Worm (Caenorhabditis elegans) whole organism, L3 larva: ENCODE data around the gene abf-4.
"Not testable (repeated sequence)": the region's sequence is repeated elsewhere in the genome, so short reads cannot be mapped to it uniquely, and the experiment has no call there.

Experiments used
- R02D3.7 ChIP-seq: fragments of 150-350 bp; optimal IDR thresholded peaks from 2 replicates; lab custom pipeline; 2014; ENCODE audit warnings: missing biosample characterization, missing genetic modification characterization
- ZK546.5 ChIP-seq: sonication (generic microtip); optimal IDR thresholded peaks from 2 replicates; lab custom pipeline; 2017; ENCODE audit warnings: missing biosample characterization, missing genetic modification characterization
- aly-2 ChIP-seq: fragments of 150-350 bp; optimal IDR thresholded peaks from 2 replicates; lab custom pipeline; 2014; ENCODE audit warnings: missing biosample characterization, missing genetic modification characterization
- ceh-28 ChIP-seq: fragments of 150-350 bp; optimal IDR thresholded peaks from 2 replicates; lab custom pipeline; 2014; ENCODE audit warnings: missing biosample characterization, missing genetic modification reagents, missing genetic modification characterization
- ceh-9 ChIP-seq: sonication (generic microtip); optimal IDR thresholded peaks from 2 replicates; lab custom pipeline; 2018; ENCODE audit warnings: missing biosample characterization, missing genetic modification characterization
- egl-27 ChIP-seq: sonication (generic microtip); optimal IDR thresholded peaks from 4 replicates; lab custom pipeline; 2017; ENCODE audit warnings: missing biosample characterization, missing genetic modification reagents, missing genetic modification characterization
- egl-5 ChIP-seq: fragments of 150-350 bp; optimal IDR thresholded peaks from 2 replicates; lab custom pipeline; 2017; ENCODE audit warnings: missing biosample characterization, missing genetic modification reagents, missing genetic modification characterization, inconsistent platforms
- elt-1 ChIP-seq: fragments of 150-350 bp; optimal IDR thresholded peaks from 2 replicates; lab custom pipeline; 2014; ENCODE audit warnings: missing biosample characterization, missing genetic modification characterization
- elt-2 ChIP-seq: sonication (generic microtip); optimal IDR thresholded peaks from 2 replicates; lab custom pipeline; 2016; ENCODE audit warnings: missing genetic modification reagents, mild to moderate bottlenecking, missing genetic modification characterization, missing compliant biosample characterization
- eor-1 ChIP-seq, 2 experiments: fragments of 150-350 bp; optimal IDR thresholded peaks; 2 replicates each; lab custom pipeline; 2014 to 2018; ENCODE audit warnings: missing biosample characterization in 2 of 2, missing genetic modification characterization in 2 of 2
- fkh-10 ChIP-seq: sonication (generic microtip); optimal IDR thresholded peaks from 2 replicates; lab custom pipeline; 2017; ENCODE audit warnings: missing biosample characterization, missing genetic modification reagents, missing genetic modification characterization
- fkh-2 ChIP-seq: fragments of 150-350 bp; optimal IDR thresholded peaks from 2 replicates; lab custom pipeline; 2014; ENCODE audit warnings: missing biosample characterization, missing genetic modification reagents, missing genetic modification characterization
- jun-1 ChIP-seq: fragments of 150-350 bp; optimal IDR thresholded peaks from 2 replicates; lab custom pipeline; 2014; ENCODE audit warnings: missing biosample characterization, missing genetic modification reagents, missing genetic modification characterization
- lin-15B ChIP-seq: fragments of 150-350 bp; optimal IDR thresholded peaks from 2 replicates; lab custom pipeline; 2014; ENCODE audit warnings: missing biosample characterization, missing genetic modification characterization
- lin-39 ChIP-seq: fragments of 150-350 bp; optimal IDR thresholded peaks from 2 replicates; lab custom pipeline; 2018; ENCODE audit warnings: missing biosample characterization, missing genetic modification reagents, missing genetic modification characterization
- mdl-1 ChIP-seq: fragments of 150-350 bp; optimal IDR thresholded peaks from 2 replicates; lab custom pipeline; 2014; ENCODE audit warnings: missing biosample characterization, missing genetic modification characterization
- mml-1 ChIP-seq: fragments of 150-350 bp; sonication (generic microtip); optimal IDR thresholded peaks from 3 replicates; lab custom pipeline; 2014; ENCODE audit warnings: missing biosample characterization, missing genetic modification characterization
- nfya-1 ChIP-seq: sonication (generic microtip); optimal IDR thresholded peaks from 2 replicates; lab custom pipeline; 2017; ENCODE audit warnings: missing genetic modification characterization, mild to moderate bottlenecking, missing compliant biosample characterization, antibody characterized with exemption, moderate library complexity; ENCODE audit not compliant: insufficient read depth
- nhr-12 ChIP-seq: fragments of 150-350 bp; optimal IDR thresholded peaks from 2 replicates; lab custom pipeline; 2014; ENCODE audit warnings: missing biosample characterization, missing genetic modification characterization
- nhr-23 ChIP-seq: fragments of 150-350 bp; optimal IDR thresholded peaks from 2 replicates; lab custom pipeline; 2014; ENCODE audit warnings: missing biosample characterization, missing genetic modification reagents, missing genetic modification characterization
- nhr-237 ChIP-seq: fragments of 150-350 bp; optimal IDR thresholded peaks from 2 replicates; lab custom pipeline; 2014; ENCODE audit warnings: missing biosample characterization, missing genetic modification characterization
- nhr-28 ChIP-seq: fragments of 150-350 bp; optimal IDR thresholded peaks from 2 replicates; lab custom pipeline; 2014; ENCODE audit warnings: missing biosample characterization, missing genetic modification characterization
- nhr-43 ChIP-seq: sonication (generic microtip); optimal IDR thresholded peaks from 2 replicates; lab custom pipeline; 2016; ENCODE audit warnings: mild to moderate bottlenecking, missing genetic modification characterization, missing compliant biosample characterization; ENCODE audit not compliant: poor library complexity, severe bottlenecking
- pha-4 ChIP-seq: fragments of 150-350 bp; optimal IDR thresholded peaks from 2 replicates; lab custom pipeline; 2014; ENCODE audit warnings: missing biosample characterization, missing genetic modification reagents, missing genetic modification characterization
- skn-1 ChIP-seq: fragments of 150-350 bp; optimal IDR thresholded peaks from 2 replicates; lab custom pipeline; 2014; ENCODE audit warnings: missing biosample characterization, missing genetic modification characterization
- snpc-4 ChIP-seq: fragments of 150-350 bp; optimal IDR thresholded peaks from 2 replicates; lab custom pipeline; 2014; ENCODE audit warnings: missing biosample characterization, missing genetic modification characterization
- unc-62 ChIP-seq: fragments of 150-350 bp; sonication (generic microtip); optimal IDR thresholded peaks from 4 replicates; lab custom pipeline; 2014; ENCODE audit warnings: missing biosample characterization, missing genetic modification reagents, missing genetic modification characterization
- ztf-11 ChIP-seq: fragments of 150-350 bp; optimal IDR thresholded peaks from 2 replicates; lab custom pipeline; 2014; ENCODE audit warnings: missing biosample characterization, missing genetic modification characterization
- ztf-4 ChIP-seq: fragments of 150-350 bp; optimal IDR thresholded peaks from 2 replicates; lab custom pipeline; 2014; ENCODE audit warnings: missing biosample characterization, missing genetic modification characterization

Gene abf-4

DNA sequence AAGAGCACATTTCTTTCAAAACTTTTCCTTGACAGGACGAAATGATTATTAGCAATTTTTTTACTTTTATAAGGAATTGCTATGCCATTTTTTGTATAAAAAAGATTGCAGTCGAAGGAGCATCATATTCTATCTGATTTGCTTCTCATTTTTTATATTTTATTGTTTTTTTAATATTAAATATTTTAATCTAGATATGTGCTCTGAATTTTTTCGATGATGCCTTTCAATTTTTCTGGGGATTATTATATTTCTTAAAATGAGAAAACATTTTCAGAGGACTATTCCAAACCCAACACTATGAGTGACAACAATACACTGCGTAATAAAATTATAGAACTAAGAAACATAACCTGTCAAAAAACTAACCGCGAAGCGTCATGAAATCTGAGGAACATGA, 10.8 kb upstream of the abf-4 start, which contains the start of gene F26F2.4:
Gene F26F2.4 (plus strand): TSS at position 301 of the 400 bp plus-strand sequence.
- not testable (repeated sequence) for TF ChIP-seq mdl-1; nhr-43 (tag; lab: Kevin White, UChicago); R02D3.7 (tag; lab: Kevin White, UChicago)

DNA sequence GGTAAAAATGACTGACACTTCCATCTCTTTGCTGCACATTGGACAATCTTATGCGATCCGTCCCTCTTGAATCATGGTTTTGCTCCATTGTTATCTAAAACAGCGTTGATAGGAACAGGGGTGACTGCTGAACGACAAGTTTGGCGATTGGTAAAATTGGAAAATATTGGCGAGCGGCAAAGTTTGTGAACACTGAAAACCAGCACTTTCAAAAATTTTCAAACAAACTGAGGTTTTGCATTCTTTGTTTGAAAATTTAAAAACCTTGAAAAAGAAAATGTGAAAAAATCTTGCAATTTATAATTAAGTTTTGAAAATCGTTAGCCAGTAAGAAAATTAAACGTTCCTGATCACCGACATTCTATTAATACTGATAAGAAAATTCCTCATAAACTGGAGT, 8.3 kb upstream of the abf-4 start, which contains the start of gene F26F2.3:
Gene F26F2.3 (minus strand): TSS at position 101 of the 400 bp plus-strand sequence.
- TF ChIP-seq unc-62 (GFP tag; lab: Kevin White, UChicago) (no peak), egl-27 (tag; lab: Kevin White, UChicago) (no peak), lin-39 (tag; lab: Kevin White, UChicago) (no peak), nhr-12 (tag; lab: Kevin White, UChicago) (no peak), fkh-2 (tag; lab: Kevin White, UChicago) (no peak), elt-1 (tag; lab: Kevin White, UChicago) (no peak)

DNA sequence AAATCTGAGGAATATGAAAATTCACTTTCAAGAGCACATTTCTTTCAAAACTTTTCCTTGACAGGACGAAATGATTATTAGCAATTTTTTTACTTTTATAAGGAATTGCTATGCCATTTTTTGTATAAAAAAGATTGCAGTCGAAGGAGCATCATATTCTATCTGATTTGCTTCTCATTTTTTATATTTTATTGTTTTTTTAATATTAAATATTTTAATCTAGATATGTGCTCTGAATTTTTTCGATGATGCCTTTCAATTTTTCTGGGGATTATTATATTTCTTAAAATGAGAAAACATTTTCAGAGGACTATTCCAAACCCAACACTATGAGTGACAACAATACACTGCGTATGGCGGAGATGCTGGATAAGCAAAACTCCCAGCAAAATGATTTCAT, 5.9 kb upstream of the abf-4 start, which contains the start of gene F26F2.13:
Gene F26F2.13 (plus strand): TSS at position 301 of the 400 bp plus-strand sequence.
- not testable (repeated sequence) for TF ChIP-seq unc-62 (GFP tag; lab: Kevin White, UChicago); nhr-28 (tag; lab: Kevin White, UChicago); snpc-4 (tag; lab: Kevin White, UChicago)
- TF ChIP-seq, all 47 proteins: peak for 0; not testable (repeated sequence) for 47

DNA sequence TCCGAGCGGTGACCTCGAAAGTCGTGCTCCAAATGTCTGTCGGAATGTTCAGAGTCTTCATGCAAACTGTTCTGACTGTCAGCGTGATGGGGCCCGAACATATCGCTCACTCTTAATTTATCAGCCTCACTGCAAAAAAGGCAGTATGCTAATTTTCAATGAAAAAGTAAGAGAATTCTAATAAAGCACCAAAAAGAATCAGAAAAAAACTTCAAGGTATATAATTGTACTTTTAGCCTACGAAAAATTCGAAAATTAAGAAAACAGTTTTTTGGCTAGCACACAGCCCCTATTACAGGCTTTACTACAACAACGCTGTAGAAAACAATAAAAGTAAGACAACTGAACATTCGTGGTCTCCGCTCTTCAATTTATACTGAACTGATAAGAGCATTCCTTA, 3.6 kb upstream of the abf-4 start, which contains the start of gene F26F2.1:
Gene F26F2.1 (minus strand): TSS at position 101 of the 400 bp plus-strand sequence.
- TF ChIP-seq nhr-237 (tag; lab: Kevin White, UChicago) (no peak), fkh-2 (tag; lab: Kevin White, UChicago) (no peak), nfya-1 (tag; lab: Kevin White, UChicago) (no peak), egl-27 (tag; lab: Kevin White, UChicago) (no peak)

DNA sequence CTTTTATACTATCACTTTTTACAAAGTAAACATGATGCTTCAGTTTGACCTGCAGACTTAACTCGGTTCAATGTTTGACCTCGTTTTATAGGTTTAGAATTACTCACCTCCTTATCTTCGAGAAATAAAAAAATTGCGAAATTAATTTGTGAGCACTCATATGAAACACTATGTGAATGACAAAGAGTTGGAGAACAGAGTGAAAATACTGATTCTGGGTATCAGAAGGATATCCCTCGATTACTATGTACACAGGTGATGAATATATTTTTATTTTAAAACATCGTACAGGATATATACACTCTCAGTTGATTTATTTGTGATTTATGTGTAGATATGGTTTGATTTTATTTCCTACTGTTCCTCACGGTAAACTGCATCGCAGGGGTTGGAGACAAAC, 1.9 kb downstream of the abf-4 start, which contains the start of gene Y38H6C.23:
Gene Y38H6C.23 (minus strand): TSS at position 101 of the 400 bp plus-strand sequence.
- TF ChIP-seq eor-1 (tag; optimal IDR thresholded peaks at IDR 0.05; lab: Kevin White, UChicago): no peak
- TF ChIP-seq nhr-28 (tag; lab: Kevin White, UChicago): no peak
- TF ChIP-seq nhr-23 (tag; lab: Kevin White, UChicago): no peak
- TF ChIP-seq elt-2: no peak
- TF ChIP-seq ceh-28: no peak
- no peak for TF ChIP-seq mml-1 (tag; lab: Kevin White, UChicago)
- no peak for TF ChIP-seq aly-2 (tag; lab: Kevin White, UChicago)
- no peak for TF ChIP-seq mdl-1
- TF ChIP-seq lin-15B (tag; lab: Kevin White, UChicago): no peak
- TF ChIP-seq ztf-4 (tag; lab: Kevin White, UChicago): no peak
- no peak for TF ChIP-seq ceh-9 (tag; lab: Kevin White, UChicago)
- no peak for TF ChIP-seq ztf-11 (tag; lab: Kevin White, UChicago)
- TF ChIP-seq ZK546.5 (tag; lab: Kevin White, UChicago): no peak

DNA sequence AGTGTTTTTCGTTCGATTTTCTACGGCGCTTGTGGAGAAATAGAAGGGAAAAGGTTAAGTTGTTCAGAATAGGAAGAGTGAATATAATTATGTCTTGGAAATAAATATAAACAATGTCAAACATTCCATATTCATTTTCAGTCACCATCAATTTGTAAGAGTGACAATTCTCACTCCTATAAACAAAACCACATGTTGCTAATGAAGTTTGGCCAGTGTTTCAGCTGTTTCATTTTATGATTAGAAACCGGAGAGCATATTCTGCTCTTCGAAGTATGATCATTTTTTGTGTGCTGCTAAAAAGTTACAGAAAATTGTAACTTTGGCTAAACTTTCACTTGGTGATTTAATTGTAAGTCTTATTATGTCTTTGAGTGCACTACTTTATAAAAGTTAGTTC, 3.0 kb downstream of the abf-4 start, which contains the start of gene Y38H6C.21:
Gene Y38H6C.21 (minus strand): TSS at position 148 of the 400 bp plus-strand sequence.
- TF ChIP-seq fkh-2 (tag; lab: Kevin White, UChicago): no peak
- no peak for TF ChIP-seq elt-1 (tag; lab: Kevin White, UChicago)
- no peak for TF ChIP-seq pha-4
- no peak for TF ChIP-seq ztf-11 (tag; lab: Kevin White, UChicago)
- TF ChIP-seq fkh-10: no peak
- TF ChIP-seq nhr-43 (tag; lab: Kevin White, UChicago): no peak
- no peak for TF ChIP-seq skn-1
- TF ChIP-seq egl-5 (tag; lab: Kevin White, UChicago): no peak
- no peak for TF ChIP-seq nfya-1 (tag; lab: Kevin White, UChicago)
- TF ChIP-seq aly-2 (tag; lab: Kevin White, UChicago): no peak
- no peak for TF ChIP-seq lin-39 (tag; lab: Kevin White, UChicago)
- no peak for TF ChIP-seq eor-1 (tag; optimal IDR thresholded peaks at IDR 0.05; lab: Kevin White, UChicago)
- no peak for TF ChIP-seq nhr-12 (tag; lab: Kevin White, UChicago)
- TF ChIP-seq jun-1: no peak
